Fruit fly (Drosophila melanogaster): Measurements from ENCODE around the gene CG18528.

The CG18528 gene

DNA sequence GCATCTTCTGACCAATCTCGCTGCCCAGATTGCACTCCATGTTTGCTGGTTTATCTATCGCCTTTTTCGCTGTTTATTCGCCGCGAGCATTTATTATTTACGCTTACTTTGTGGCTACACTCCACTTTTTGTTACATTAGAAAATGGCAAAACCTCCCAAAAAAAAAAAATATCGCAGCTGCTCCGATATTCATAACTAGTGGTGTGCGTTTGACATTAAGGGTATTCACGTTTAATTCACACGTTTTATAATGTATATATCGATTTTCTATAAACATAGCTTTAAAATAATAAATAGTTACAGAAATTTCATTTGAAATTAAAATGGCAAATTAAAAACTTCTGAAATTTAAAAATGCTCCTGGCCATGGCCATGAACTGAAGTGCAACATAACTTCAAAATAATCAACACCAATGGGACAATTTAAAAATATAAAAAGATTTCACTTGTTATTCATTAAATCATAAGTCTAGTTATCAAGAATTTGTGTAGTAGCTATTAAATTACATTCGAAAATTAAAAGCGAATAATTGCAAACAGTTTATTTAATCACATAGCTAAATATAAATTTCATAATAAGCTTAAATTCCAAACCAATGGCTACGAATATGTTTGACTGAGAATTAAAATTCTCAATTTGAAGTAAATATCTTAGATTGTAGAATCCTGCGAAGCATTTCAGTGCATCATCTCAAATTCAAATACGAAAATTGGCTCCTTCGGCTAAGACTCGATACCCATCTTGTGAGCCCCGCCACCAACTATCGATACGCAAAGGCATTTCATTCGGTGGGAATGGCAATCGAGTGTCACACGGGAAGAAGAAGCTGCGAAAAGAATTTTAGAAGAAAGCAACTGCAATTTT, 41.5 kb downstream of the CG18528 start, which contains the start of the genes Nab2 and BRWD3 (continued):
- TF ChIP-seq so (GFP tag; IDR thresholded peaks at IDR 0.05) (no peak), CG30403 (GFP tag; optimal IDR thresholded peaks at IDR 0.05) (peak; percentile 73), Opbp (GFP tag; IDR thresholded peaks at IDR 0.05; ENCODE audit: partially characterized antibody) (peak; percentile 85), lab (GFP tag; optimal IDR thresholded peaks at IDR 0.05) (no peak), HmgZ (tag; optimal IDR thresholded peaks at IDR 0.05) (peak; percentile 4), CG7786 (GFP tag; optimal IDR thresholded peaks at IDR 0.05) (no peak), tio (GFP tag; optimal IDR thresholded peaks at IDR 0.05) (no peak), Oli (tag; optimal IDR thresholded peaks at IDR 0.05) (no peak), PHDP (tag; optimal IDR thresholded peaks at IDR 0.05) (no peak), zen2 (GFP tag; IDR thresholded peaks at IDR 0.05; ENCODE audit: partially characterized antibody) (peak; percentile 49; the same call in 1 of the 3 replicates), CG34376 (GFP tag; optimal IDR thresholded peaks at IDR 0.05) (no peak), Hr78 (GFP tag; optimal IDR thresholded peaks at IDR 0.05) (no peak), aop (GFP tag; IDR thresholded peaks at IDR 0.05) (no peak), stwl (tag; optimal IDR thresholded peaks at IDR 0.05) (peak; percentile 23), CG5245 (GFP tag; optimal IDR thresholded peaks at IDR 0.05) (no peak), Oaz (GFP tag; IDR thresholded peaks at IDR 0.05) (peak; percentile 30; the same call in 1 of the 2 replicates), tin (GFP tag; optimal IDR thresholded peaks at IDR 0.05) (peak; percentile 38), CG10366 (GFP tag; IDR thresholded peaks at IDR 0.05) (no peak), z (GFP tag; IDR thresholded peaks at IDR 0.05) (no peak), slp2 (GFP tag; optimal IDR thresholded peaks at IDR 0.05) (no peak), CG1792 (GFP tag; optimal IDR thresholded peaks at IDR 0.05) (no peak), CG4730 (GFP tag; IDR thresholded peaks at IDR 0.05) (no peak), CG9876 (GFP tag; optimal IDR thresholded peaks at IDR 0.05) (no peak), CG42726 (GFP tag; IDR thresholded peaks at IDR 0.05; ENCODE audit: partially characterized antibody) (peak; percentile 81), Hsf (GFP tag; optimal IDR thresholded peaks at IDR 0.05) (peak; percentile 61), nerfin-1 (tag; optimal IDR thresholded peaks at IDR 0.05) (no peak), repo (GFP tag; optimal IDR thresholded peaks at IDR 0.05) (no peak), sd (tag; optimal IDR thresholded peaks at IDR 0.05) (no peak), hb (GFP tag; IDR thresholded peaks at IDR 0.05; ENCODE audit: partially characterized antibody) (peak; percentile 59; the same call in 1 of the 3 replicates), mam (GFP tag; optimal IDR thresholded peaks at IDR 0.05) (peak; percentile 17), Drgx (GFP tag; IDR thresholded peaks at IDR 0.05) (no peak), CG4820 (GFP tag; optimal IDR thresholded peaks at IDR 0.05) (peak; percentile 5), Max (GFP tag; optimal IDR thresholded peaks at IDR 0.05) (peak; percentile 45), CG14441 (GFP tag; IDR thresholded peaks at IDR 0.05) (peak; percentile 40; the same call in 1 of the 2 replicates), cad (GFP tag; optimal IDR thresholded peaks at IDR 0.05) (no peak), gem (tag; optimal IDR thresholded peaks at IDR 0.05) (no peak), CG10209 (GFP tag; optimal IDR thresholded peaks at IDR 0.05) (no peak), twi (tag; optimal IDR thresholded peaks at IDR 0.05) (no peak), Bdp1 (GFP tag; optimal IDR thresholded peaks at IDR 0.05) (no peak), maf-S (GFP tag; optimal IDR thresholded peaks at IDR 0.05) (no peak), Mes4 (GFP tag; optimal IDR thresholded peaks at IDR 0.05) (no peak), kah (GFP tag; optimal IDR thresholded peaks at IDR 0.05) (no peak), Fer2 (tag; optimal IDR thresholded peaks at IDR 0.05) (no peak), grn (GFP tag; optimal IDR thresholded peaks at IDR 0.05) (no peak), lov (optimal IDR thresholded peaks at IDR 0.05) (no peak), lov (GFP tag; IDR thresholded peaks at IDR 0.05) (0 out of 3 replicates have a peak, but pooled peaks have one; percentile 17), CG2202 (tag; optimal IDR thresholded peaks at IDR 0.05) (no peak), Gsc (GFP tag; IDR thresholded peaks at IDR 0.05) (no peak), BtbVII (GFP tag; optimal IDR thresholded peaks at IDR 0.05) (no peak)

Data from whole organism, embryonic.